Worm (Caenorhabditis elegans) whole organism, late embryonic: ENCODE data around the gene Y73F8A.26.

Source experiments
- C38D4.7 ChIP-seq: fragments of 200-800 bp; sonication (Bioruptor generic); optimal IDR thresholded peaks from 2 replicates; lab custom pipeline; 2018; ENCODE audit warnings: mild to moderate bottlenecking, missing genetic modification characterization, moderate library complexity, missing compliant biosample characterization
- K02D7.2 ChIP-seq: sonication (generic microtip); optimal IDR thresholded peaks from 2 replicates; lab custom pipeline; 2017; ENCODE audit warnings: mild to moderate bottlenecking, missing genetic modification characterization, missing compliant biosample characterization
- ama-1 ChIP-seq: fragments of 150-350 bp; optimal IDR thresholded peaks from 2 replicates; lab custom pipeline; 2014
- ceh-19 ChIP-seq: fragments of 200-800 bp; sonication (Bioruptor generic); optimal IDR thresholded peaks from 2 replicates; lab custom pipeline; 2018; ENCODE audit warnings: mild to moderate bottlenecking, missing genetic modification characterization, missing compliant biosample characterization
- ceh-22 ChIP-seq: sonication (generic microtip); optimal IDR thresholded peaks from 2 replicates; lab custom pipeline; 2017; ENCODE audit warnings: missing biosample characterization, missing genetic modification characterization
- ceh-34 ChIP-seq: sonication (generic microtip); optimal IDR thresholded peaks from 2 replicates; lab custom pipeline; 2016; ENCODE audit warnings: mild to moderate bottlenecking, missing genetic modification characterization, missing compliant biosample characterization
- ceh-45 ChIP-seq: fragments of 200-800 bp; sonication (Bioruptor generic); IDR thresholded peaks from 2 replicates; pipeline ENCODE4 v1.3.6; 2022; ENCODE audit warnings: missing genetic modification reagents, missing genetic modification characterization, missing compliant biosample characterization
- ceh-48 ChIP-seq: sonication (generic microtip); optimal IDR thresholded peaks from 2 replicates; lab custom pipeline; 2016; ENCODE audit warnings: missing genetic modification characterization, inconsistent platforms, missing compliant biosample characterization
- elt-2 ChIP-seq: sonication (generic microtip); optimal IDR thresholded peaks from 2 replicates; lab custom pipeline; 2016; ENCODE audit warnings: missing genetic modification reagents, missing genetic modification characterization, missing compliant biosample characterization
- ets-4 ChIP-seq: sonication (generic microtip); optimal IDR thresholded peaks from 2 replicates; lab custom pipeline; 2016; ENCODE audit warnings: missing genetic modification characterization, missing compliant biosample characterization
- eyg-1 ChIP-seq: sonication (generic microtip); optimal IDR thresholded peaks from 2 replicates; lab custom pipeline; 2016; ENCODE audit warnings: missing genotype, missing genetic modification characterization, missing compliant biosample characterization
- hlh-30 ChIP-seq: sonication (generic microtip); optimal IDR thresholded peaks from 2 replicates; lab custom pipeline; 2017; ENCODE audit warnings: antibody characterized with exemption, missing genetic modification characterization, missing compliant biosample characterization; ENCODE audit not compliant: insufficient read depth
- hlh-8 ChIP-seq: sonication (generic microtip); optimal IDR thresholded peaks from 2 replicates; lab custom pipeline; 2016; ENCODE audit warnings: missing genotype, missing genetic modification characterization, missing compliant biosample characterization
- lin-11 ChIP-seq: fragments of 200-800 bp; sonication (Bioruptor generic); optimal IDR thresholded peaks from 2 replicates; lab custom pipeline; 2018; ENCODE audit warnings: mild to moderate bottlenecking, missing genetic modification characterization, missing compliant biosample characterization
- nhr-232 ChIP-seq: sonication (generic microtip); optimal IDR thresholded peaks from 2 replicates; lab custom pipeline; 2016; ENCODE audit warnings: missing genetic modification characterization, missing compliant biosample characterization
- pag-3 ChIP-seq: sonication (generic microtip); optimal IDR thresholded peaks from 2 replicates; lab custom pipeline; 2016; ENCODE audit warnings: missing compliant biosample characterization, missing genetic modification characterization, borderline replicate concordance
- pax-1 ChIP-seq: fragments of 150-350 bp; optimal IDR thresholded peaks from 2 replicates; lab custom pipeline; 2014; ENCODE audit warnings: missing biosample characterization, missing genetic modification characterization
- pha-4 ChIP-seq: fragments of 150-350 bp; optimal IDR thresholded peaks from 2 replicates; lab custom pipeline; 2018; ENCODE audit warnings: missing biosample characterization, missing genetic modification reagents, missing genetic modification characterization
- sdc-2 ChIP-seq: sonication (generic microtip); optimal IDR thresholded peaks from 2 replicates; lab custom pipeline; 2016; ENCODE audit warnings: missing genotype, missing genetic modification characterization, missing compliant biosample characterization
- sox-2 ChIP-seq: fragments of 200-800 bp; sonication (Bioruptor generic); IDR thresholded peaks from 2 replicates; pipeline ENCODE4 v1.3.6; 2022; ENCODE audit warnings: missing genetic modification reagents, missing genetic modification characterization, missing compliant biosample characterization
- sox-4 ChIP-seq: sonication (generic microtip); optimal IDR thresholded peaks from 2 replicates; lab custom pipeline; 2017; ENCODE audit warnings: mild to moderate bottlenecking, missing genetic modification characterization, inconsistent platforms, missing compliant biosample characterization
- syd-9 ChIP-seq: sonication (generic microtip); optimal IDR thresholded peaks from 2 replicates; lab custom pipeline; 2016; ENCODE audit warnings: mild to moderate bottlenecking, missing genetic modification characterization, moderate library complexity, missing compliant biosample characterization
- ttx-3 ChIP-seq: sonication (generic microtip); optimal IDR thresholded peaks from 2 replicates; lab custom pipeline; 2016; ENCODE audit warnings: missing genetic modification reagents, missing genetic modification characterization, missing compliant biosample characterization
- unc-3 ChIP-seq, 2 experiments: fragments of 200-800 bp in 1 of 2; sonication (Bioruptor generic) in 1 of 2; sonication (generic microtip) in 1 of 2; conservative IDR thresholded peaks in 1 of 2; optimal IDR thresholded peaks in 1 of 2; 2 replicates each; pipeline versions ENCODE4 v1.3.6 to Lab custom; 2016 to 2022; ENCODE audit warnings: missing compliant biosample characterization in 2 of 2, missing genetic modification characterization in 2 of 2, missing genetic modification reagents in 1 of 2
- unc-42 ChIP-seq: sonication (generic microtip); optimal IDR thresholded peaks from 2 replicates; lab custom pipeline; 2016; ENCODE audit warnings: missing genotype, missing genetic modification characterization, missing compliant biosample characterization
- unc-55 ChIP-seq: sonication (generic microtip); optimal IDR thresholded peaks from 2 replicates; lab custom pipeline; 2017; ENCODE audit warnings: missing biosample characterization, missing genetic modification reagents, missing genetic modification characterization
- unc-86 ChIP-seq: sonication (generic microtip); optimal IDR thresholded peaks from 2 replicates; lab custom pipeline; 2016; ENCODE audit warnings: missing genetic modification characterization, missing compliant biosample characterization
- zip-5 ChIP-seq: sonication (generic microtip); optimal IDR thresholded peaks from 2 replicates; lab custom pipeline; 2016; ENCODE audit warnings: missing genetic modification characterization, missing compliant biosample characterization
- ztf-16 ChIP-seq: sonication (generic microtip); optimal IDR thresholded peaks from 2 replicates; lab custom pipeline; 2017; ENCODE audit warnings: missing genetic modification characterization, missing compliant biosample characterization

Y73F8A.26 gene

DNA sequence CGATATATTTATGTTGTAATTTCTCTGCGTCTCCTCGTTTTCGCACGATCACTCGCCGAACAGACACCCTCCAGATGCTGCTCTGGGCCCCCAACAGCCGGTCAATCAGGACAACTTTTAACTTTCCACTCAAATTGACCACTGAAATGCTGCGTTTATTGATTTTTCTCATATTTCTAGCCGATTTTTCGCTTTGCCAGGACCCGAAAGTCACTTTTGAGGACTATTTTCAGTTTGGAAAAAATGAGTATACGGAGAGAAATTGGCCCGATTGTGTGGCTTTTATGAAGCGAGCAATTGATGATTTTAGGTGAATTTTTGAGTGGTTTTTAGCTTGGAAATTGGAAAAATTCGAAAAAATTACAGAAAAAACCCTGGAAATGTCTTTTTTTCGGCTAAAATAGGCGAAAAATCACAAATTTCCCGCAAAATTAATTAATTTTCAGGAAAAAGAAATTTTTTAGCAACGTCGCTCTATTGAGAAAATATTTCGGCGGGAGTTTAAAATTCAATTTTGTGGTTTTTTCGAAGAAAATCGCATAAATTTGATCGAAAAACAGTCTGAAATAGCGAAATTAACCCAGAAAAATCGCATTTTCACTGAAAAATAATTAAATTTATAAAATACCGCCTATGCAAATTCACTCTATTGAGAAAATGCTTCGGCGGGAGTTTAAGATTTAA lies at the start of gene Y73F8A.26:
TSS of gene Y73F8A.26 (plus strand) at position 73 of the 684 bp plus-strand sequence.
- peak; percentile 71 for TF ChIP-seq hlh-8 (tag; lab: Kevin White, UChicago)
- no peak for TF ChIP-seq pha-4

DNA sequence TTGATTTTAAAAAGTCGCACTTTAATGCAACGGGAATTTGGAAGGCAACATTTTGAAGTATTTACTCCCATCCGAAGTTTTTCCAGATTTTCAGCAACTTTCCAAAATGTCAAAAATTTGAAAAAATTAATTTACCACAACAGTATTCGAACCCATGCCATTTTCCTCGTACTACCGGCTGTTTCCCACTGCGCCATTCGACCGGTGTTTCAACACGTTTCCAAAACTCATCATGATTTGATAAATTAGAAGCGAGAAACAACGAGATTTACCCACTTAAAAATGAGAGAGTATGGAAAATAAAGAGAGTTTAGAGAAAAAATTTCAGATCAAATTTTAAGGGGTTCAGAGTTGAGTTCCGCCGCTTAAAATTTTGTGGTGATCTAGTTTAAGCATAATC lies 39.7 kb upstream of the Y73F8A.26 start:
- TF ChIP-seq unc-86 (tag; lab: Kevin White, UChicago) (no peak), sdc-2 (tag; lab: Kevin White, UChicago) (no peak), sox-4 (tag; lab: Kevin White, UChicago) (no peak), ceh-45 (GFP tag; lab: Robert Waterston, UW) (no peak)

DNA sequence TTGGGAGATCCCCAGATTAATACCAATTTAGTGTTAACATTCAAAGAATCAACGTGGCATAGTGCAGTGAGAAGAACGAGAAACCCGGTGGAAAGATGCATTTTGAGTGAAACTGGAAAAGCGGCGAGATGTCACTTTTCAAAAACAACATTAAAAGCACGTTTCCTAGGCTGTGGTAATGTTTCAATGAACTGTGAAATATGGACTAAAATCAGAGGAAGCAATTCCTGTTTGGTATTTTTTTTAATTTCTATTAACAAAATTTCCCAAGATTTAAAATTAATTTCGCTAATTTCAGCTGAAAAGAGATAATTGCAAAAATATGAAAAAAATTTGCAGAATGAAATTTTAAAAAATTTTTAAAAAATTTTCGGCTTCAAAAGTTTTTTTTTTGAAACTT lies 32.2 kb upstream of the Y73F8A.26 start, which contains the start of gene Y73F8A.22:
TSS of gene Y73F8A.22 (minus strand) at position 101 of the 400 bp plus-strand sequence.
- no peak for TF ChIP-seq ceh-22 (tag; lab: Kevin White, UChicago)
- no peak for TF ChIP-seq C38D4.7 (GFP tag; lab: Kevin White, UChicago)
- TF ChIP-seq K02D7.2 (tag; lab: Kevin White, UChicago), result no peak
- no peak for TF ChIP-seq hlh-30 (tag; lab: Kevin White, UChicago)
- TF ChIP-seq zip-5 (tag; lab: Kevin White, UChicago), result no peak
- TF ChIP-seq sox-2 (GFP tag; lab: Robert Waterston, UW), result no peak

DNA sequence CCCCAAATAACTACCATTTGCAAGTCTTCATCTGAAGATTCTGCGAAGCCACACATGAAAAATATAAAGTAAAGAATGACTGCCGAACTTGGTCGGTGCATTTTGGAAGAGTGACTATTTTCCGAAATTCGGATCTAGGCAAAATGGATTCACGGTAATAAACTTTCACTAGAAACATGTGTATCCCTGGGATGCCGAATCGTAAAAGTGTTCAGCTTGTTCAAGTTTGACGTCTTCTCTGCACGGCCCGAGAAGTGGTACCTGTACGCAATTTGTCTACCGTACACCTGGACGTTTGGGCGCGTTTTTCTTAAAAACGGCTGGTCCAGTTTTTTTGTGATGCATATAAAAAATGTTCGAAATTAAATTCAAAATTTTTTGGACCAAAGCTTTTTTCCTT lies 29.0 kb upstream of the Y73F8A.26 start, which contains the start of gene Y73F8A.23:
TSS of gene Y73F8A.23 (minus strand) at position 101 of the 400 bp plus-strand sequence.
- TF ChIP-seq hlh-30 (tag; lab: Kevin White, UChicago) (no peak), syd-9 (tag; lab: Kevin White, UChicago) (no peak), lin-11 (tag; lab: Kevin White, UChicago) (no peak), ets-4 (no peak), ceh-34 (tag; lab: Kevin White, UChicago) (no peak), ceh-19 (GFP tag; lab: Kevin White, UChicago) (no peak), ama-1 (lab: Kevin White, UChicago) (no peak), pag-3 (tag; lab: Kevin White, UChicago) (no peak), ttx-3 (tag; lab: Kevin White, UChicago) (no peak), unc-3 (GFP tag; conservative IDR thresholded peaks at IDR 0.05; lab: Robert Waterston, UW) (no peak), unc-3 (tag; optimal IDR thresholded peaks at IDR 0.05; lab: Kevin White, UChicago) (no peak), hlh-8 (tag; lab: Kevin White, UChicago) (no peak), C38D4.7 (GFP tag; lab: Kevin White, UChicago) (no peak), pha-4 (no peak), ztf-16 (tag; lab: Kevin White, UChicago) (no peak), pax-1 (tag; lab: Kevin White, UChicago) (no peak), eyg-1 (tag; lab: Kevin White, UChicago) (no peak)

DNA sequence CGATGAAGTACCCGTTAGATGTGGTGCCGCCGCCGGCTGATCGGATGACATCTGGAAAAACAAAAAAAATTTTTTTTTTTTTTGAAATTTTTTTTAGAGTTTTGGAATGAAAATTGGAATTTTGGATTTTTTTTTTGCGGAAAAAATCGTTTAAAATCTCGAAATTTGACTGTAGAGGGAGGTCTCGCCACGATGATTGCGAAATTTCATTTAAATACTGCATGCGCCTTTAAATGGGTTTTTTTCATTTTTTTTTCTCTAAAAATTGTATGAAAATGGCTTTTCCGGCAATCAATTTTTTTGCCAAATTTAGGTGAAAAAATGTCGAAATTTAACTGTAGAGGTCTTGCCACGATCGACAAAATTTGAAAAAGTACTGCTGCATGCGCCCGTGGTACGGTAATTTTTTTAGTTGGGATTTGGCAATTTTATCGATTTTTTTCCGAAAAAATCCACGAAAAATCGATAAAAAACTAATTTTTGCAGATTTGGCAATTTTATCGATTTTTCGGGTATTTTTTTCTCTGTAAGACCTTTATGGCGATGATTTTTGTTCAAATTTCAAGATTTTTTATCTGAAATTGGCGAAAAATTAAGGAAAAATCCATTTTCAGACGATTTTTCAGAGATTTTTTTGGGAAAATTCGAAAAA lies 20.2 kb upstream of the Y73F8A.26 start, which contains the start of gene gtf-2H4:
TSS of gene gtf-2H4 (minus strand) at position 51 of the 652 bp plus-strand sequence.
- no peak for TF ChIP-seq eyg-1 (tag; lab: Kevin White, UChicago)
- no peak for TF ChIP-seq unc-42 (tag; lab: Kevin White, UChicago)
- TF ChIP-seq nhr-232 (tag; lab: Kevin White, UChicago), result no peak
- TF ChIP-seq lin-11 (tag; lab: Kevin White, UChicago), result no peak
- TF ChIP-seq elt-2, result no peak
- no peak for TF ChIP-seq unc-55 (GFP tag; lab: Kevin White, UChicago)
- TF ChIP-seq ceh-48 (tag; lab: Kevin White, UChicago), result peak; percentile 41
- TF ChIP-seq, all 69 proteins: peak for 1
